Worm (Caenorhabditis elegans) whole organism, early embryonic: ENCODE data around the gene lron-10.

Source experiments
- ama-1 ChIP-seq: fragments of 150-350 bp; optimal IDR thresholded peaks from 2 replicates; lab custom pipeline; 2014
- tra-4 ChIP-seq: sonication (generic microtip); optimal IDR thresholded peaks from 2 replicates; lab custom pipeline; 2017; ENCODE audit warnings: missing genetic modification characterization, missing compliant biosample characterization

ce11 chrIII:10600138-10600626, 21.0 kb downstream of the lron-10 start, which contains the start of gene epg-6:
- TF ChIP-seq ama-1 (lab: Kevin White, UChicago) (no peak), tra-4 (tag; lab: Kevin White, UChicago) (no peak)
